Worm (Caenorhabditis elegans): ENCODE measurements around the gene F41G3.18.

- TF ChIP-seq nhr-237 (tag; optimal IDR thresholded peaks at IDR 0.05) (no peak), ztf-4 (tag; optimal IDR thresholded peaks at IDR 0.05) (no peak), snpc-4 (tag; optimal IDR thresholded peaks at IDR 0.05) (no peak), mml-1 (tag; optimal IDR thresholded peaks at IDR 0.05) (no peak), elt-3 (tag; optimal IDR thresholded peaks at IDR 0.05) (no peak)
These were observed 1.9 kb downstream of the F41G3.18 start for ce11 chrII:6770030-6770429.
